Fruit fly (Drosophila melanogaster): Measurements from ENCODE around the gene Eig71Eb.

DNA sequence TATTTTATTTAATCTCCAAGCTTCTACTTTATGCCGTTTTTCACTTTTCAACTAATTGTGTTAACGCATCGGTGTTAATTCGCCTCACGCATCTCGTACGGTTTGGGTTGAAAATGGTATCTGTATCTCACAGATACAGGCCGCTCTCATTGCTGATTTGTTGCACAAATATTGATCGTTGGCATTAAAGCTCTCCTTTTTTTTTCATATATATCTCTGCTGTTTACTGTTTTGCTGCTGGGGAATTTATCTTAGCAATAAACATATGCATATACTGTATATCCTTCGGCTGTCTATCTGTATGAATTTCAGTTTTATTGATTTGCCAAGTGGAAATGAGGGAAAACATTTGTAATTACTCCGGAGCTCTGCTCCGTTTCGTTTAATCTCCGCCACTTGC lies 17.1 kb upstream of the Eig71Eb start:
- no peak for TF ChIP-seq Gug (GFP tag; IDR thresholded peaks at IDR 0.05)
- TF ChIP-seq Sox102F (GFP tag; optimal IDR thresholded peaks at IDR 0.05) = peak; percentile 31
- no peak for TF ChIP-seq OdsH (GFP tag; optimal IDR thresholded peaks at IDR 0.05)
- TF ChIP-seq CG10669 (GFP tag; optimal IDR thresholded peaks at IDR 0.05) = no peak
- no peak for TF ChIP-seq dac (GFP tag; optimal IDR thresholded peaks at IDR 0.05)
- no peak for TF ChIP-seq fd85E (GFP tag; optimal IDR thresholded peaks at IDR 0.05)
- TF ChIP-seq CG6163 (GFP tag; IDR thresholded peaks at IDR 0.05) = no peak
- TF ChIP-seq CG7368 (GFP tag; optimal IDR thresholded peaks at IDR 0.05) = no peak
